Fruit fly (Drosophila melanogaster): ENCODE data around the gene CG4325.

Gene CG4325

DNA sequence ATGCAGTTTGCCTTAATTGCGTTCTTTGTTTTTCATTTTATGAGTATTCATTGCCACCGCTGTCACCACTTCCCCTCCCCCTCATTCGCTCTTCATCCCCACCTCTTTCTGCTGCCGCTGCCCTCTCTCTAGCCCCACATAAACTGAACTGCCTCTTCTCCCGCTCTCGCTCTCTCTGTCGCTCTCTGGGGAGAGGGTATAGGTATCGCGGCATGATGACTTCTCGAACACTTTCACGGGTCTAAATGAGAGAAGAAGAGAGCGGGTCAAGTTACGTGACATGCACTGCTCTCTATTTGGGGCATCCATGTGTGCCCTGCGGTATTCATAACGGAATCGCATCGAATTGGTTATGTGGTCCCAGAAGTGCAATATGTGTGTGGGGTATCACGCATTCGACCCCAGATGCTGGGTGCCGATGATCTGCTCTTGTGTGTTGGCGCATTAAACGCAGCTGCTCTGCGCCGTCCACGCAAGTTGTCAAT is 40.1 kb upstream of the CG4325 start (continued):
- TF ChIP-seq sob (GFP tag; IDR thresholded peaks at IDR 0.05) (peak; percentile 84), Tbp (GFP tag; optimal IDR thresholded peaks at IDR 0.05) (no peak), emc (GFP tag; optimal IDR thresholded peaks at IDR 0.05) (peak; percentile 29), CG12299 (tag; optimal IDR thresholded peaks at IDR 0.05) (peak; percentile 65), CG30020 (tag; optimal IDR thresholded peaks at IDR 0.05) (no peak), CG14014 (GFP tag; IDR thresholded peaks at IDR 0.05) (peak; percentile 71; the same call in 1 of the 2 replicates), Gug (GFP tag; IDR thresholded peaks at IDR 0.05) (peak; percentile 84), CG12659 (GFP tag; optimal IDR thresholded peaks at IDR 0.05) (peak; percentile 82), tap (tag; optimal IDR thresholded peaks at IDR 0.05) (peak; percentile 75), CG11456 (GFP tag; IDR thresholded peaks at IDR 0.05) (peak; percentile 83), fd96Cb (tag; optimal IDR thresholded peaks at IDR 0.05) (peak; percentile 80), fd3F (GFP tag; optimal IDR thresholded peaks at IDR 0.05) (peak; percentile 53), CG11247 (GFP tag; IDR thresholded peaks at IDR 0.05) (peak; percentile 70), CG12236 (GFP tag; optimal IDR thresholded peaks at IDR 0.05) (peak; percentile 58), BEAF-32 (GFP tag; optimal IDR thresholded peaks at IDR 0.05) (no peak), CG11560 (tag; IDR thresholded peaks at IDR 0.05) (peak; percentile 74; the same call in 2 of the 3 replicates), shn (GFP tag; optimal IDR thresholded peaks at IDR 0.05) (peak; percentile 81), stc (GFP tag; IDR thresholded peaks at IDR 0.05) (peak; percentile 88), CkIIα-i1 (GFP tag; IDR thresholded peaks at IDR 0.05) (no peak), p53 (GFP tag; optimal IDR thresholded peaks at IDR 0.05) (peak; percentile 22), CG7963 (GFP tag; IDR thresholded peaks at IDR 0.05; ENCODE audit: partially characterized antibody) (no peak), CG15514 (GFP tag; optimal IDR thresholded peaks at IDR 0.05) (peak; percentile 41), CG4854 (GFP tag; optimal IDR thresholded peaks at IDR 0.05) (peak; percentile 52), sug (tag; optimal IDR thresholded peaks at IDR 0.05) (peak; percentile 53), Stat92E (GFP tag; optimal IDR thresholded peaks at IDR 0.05) (peak in 1 of 3 experiments; percentile 51), CG6689 (GFP tag; IDR thresholded peaks at IDR 0.05) (peak; percentile 82), Lim3 (GFP tag; IDR thresholded peaks at IDR 0.05) (peak; percentile 64), HLH4C (GFP tag; IDR thresholded peaks at IDR 0.05; ENCODE audit: partially characterized antibody) (no peak; the same call in 2 of the 3 replicates), CG1603 (tag; optimal IDR thresholded peaks at IDR 0.05) (peak; percentile 94), CG11723 (GFP tag; optimal IDR thresholded peaks at IDR 0.05) (peak; percentile 74), MESR4 (GFP tag; optimal IDR thresholded peaks at IDR 0.05) (peak; percentile 13), CG7786 (GFP tag; optimal IDR thresholded peaks at IDR 0.05) (peak; percentile 83), CG3281 (GFP tag; optimal IDR thresholded peaks at IDR 0.05) (peak; percentile 54), MTF-1 (GFP tag; optimal IDR thresholded peaks at IDR 0.05; ENCODE audit: borderline replicate concordance) (peak; percentile 50), vvl (GFP tag; IDR thresholded peaks at IDR 0.05) (peak; percentile 94), nom (GFP tag; optimal IDR thresholded peaks at IDR 0.05) (peak; percentile 83), al (GFP tag; IDR thresholded peaks at IDR 0.05) (peak; percentile 64), peb (GFP tag; IDR thresholded peaks at IDR 0.05) (peak; percentile 84), CG16815 (GFP tag; optimal IDR thresholded peaks at IDR 0.05) (peak; percentile 72), exex (tag; optimal IDR thresholded peaks at IDR 0.05) (no peak), bcd (GFP tag; optimal IDR thresholded peaks at IDR 0.05) (peak; percentile 81), esg (GFP tag; conservative IDR thresholded peaks at IDR 0.05) (peak; percentile 82), crol (GFP tag; IDR thresholded peaks at IDR 0.05) (peak; percentile 98), az2 (GFP tag; optimal IDR thresholded peaks at IDR 0.05) (peak; percentile 82), pros (GFP tag; optimal IDR thresholded peaks at IDR 0.05) (peak; percentile 41), dysf (GFP tag; IDR thresholded peaks at IDR 0.05) (peak; percentile 89), CG10565 (GFP tag; optimal IDR thresholded peaks at IDR 0.05) (no peak), wdn (GFP tag; IDR thresholded peaks at IDR 0.05) (peak; percentile 75; the same call in 1 of the 2 replicates), Poxn (GFP tag; IDR thresholded peaks at IDR 0.05) (peak; percentile 38; the same call in 1 of the 2 replicates), CG16779 (GFP tag; IDR thresholded peaks at IDR 0.05) (no peak)
